Fruit fly (Drosophila melanogaster): ENCODE results near the gene Atx2.

dm6 chr3R:15427199-15427817, 19.1 kb downstream of the Atx2 start:
- no peak for TF ChIP-seq CTCF (optimal IDR thresholded peaks at IDR 0.05)
- no peak for TF ChIP-seq CG8478 (optimal IDR thresholded peaks at IDR 0.05)

Measured in S2 (cell line).